Worm (Caenorhabditis elegans): ENCODE results near the gene ksr-1.
"Not testable (repeated sequence)": the region's sequence is repeated elsewhere in the genome, so short reads cannot be mapped to it uniquely, and the experiment has no call there.

Gene ksr-1

ce11 chrX:8308491-8308890 is 33.5 kb downstream of the ksr-1 start:
- peak; percentile 5 for TF ChIP-seq unc-55 (GFP tag; optimal IDR thresholded peaks at IDR 0.05)
- peak; percentile 19 for TF ChIP-seq lin-39 (tag; optimal IDR thresholded peaks at IDR 0.05)
- no peak for TF ChIP-seq egl-27 (tag; optimal IDR thresholded peaks at IDR 0.05)

DNA sequence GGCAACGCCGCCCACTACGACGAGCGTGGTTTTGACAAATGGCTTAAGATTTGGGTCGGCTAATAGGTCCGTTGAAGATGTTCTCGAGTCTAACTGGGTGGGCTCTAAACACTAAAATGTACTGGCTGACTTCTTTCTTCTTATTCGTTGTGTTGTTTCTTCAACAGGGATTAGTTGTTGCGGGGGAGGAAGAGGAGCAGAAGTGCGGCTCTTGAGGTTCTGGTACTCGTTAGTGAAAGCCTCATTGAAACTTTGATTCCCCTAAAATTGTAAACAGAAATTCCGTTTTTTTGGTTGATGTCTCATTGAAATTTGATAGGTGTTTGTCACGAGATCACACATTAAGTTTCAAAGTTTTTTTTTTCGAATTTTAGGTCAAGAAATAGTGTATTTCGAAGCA is 35.8 kb downstream of the ksr-1 start:
- no peak for TF ChIP-seq sem-4 (tag; optimal IDR thresholded peaks at IDR 0.05)
- peak; percentile 11 for TF ChIP-seq unc-55 (GFP tag; optimal IDR thresholded peaks at IDR 0.05)
- TF ChIP-seq aly-2 (tag; optimal IDR thresholded peaks at IDR 0.05), result no peak
- TF ChIP-seq unc-62 (GFP tag; optimal IDR thresholded peaks at IDR 0.05), result no peak
- no peak for TF ChIP-seq nhr-77 (tag; optimal IDR thresholded peaks at IDR 0.05)

- no peak for TF ChIP-seq zag-1 (tag; optimal IDR thresholded peaks at IDR 0.05)
- TF ChIP-seq fos-1 (tag; optimal IDR thresholded peaks at IDR 0.05), result no peak
- no peak for TF ChIP-seq egl-27 (tag; optimal IDR thresholded peaks at IDR 0.05)
- no peak for TF ChIP-seq skn-1 (tag; optimal IDR thresholded peaks at IDR 0.05)
- TF ChIP-seq nhr-11 (tag; optimal IDR thresholded peaks at IDR 0.05), result no peak
- no peak for TF ChIP-seq nhr-237 (tag; optimal IDR thresholded peaks at IDR 0.05)
- TF ChIP-seq elt-1 (tag; optimal IDR thresholded peaks at IDR 0.05), result no peak
- TF ChIP-seq gmeb-1 (tag; optimal IDR thresholded peaks at IDR 0.05), result no peak
- TF ChIP-seq mbf-1 (tag; optimal IDR thresholded peaks at IDR 0.05), result no peak
Observed at ce11 chrX:8311590-8311989, 36.6 kb downstream of the ksr-1 start.

ce11 chrX:8318950-8319349 is 44.0 kb downstream of the ksr-1 start, which contains the start of gene srh-11:
Gene srh-11, minus strand, starts transcription at chrX:8319050.
- TF ChIP-seq sma-9 (GFP tag; optimal IDR thresholded peaks at IDR 0.05) (no peak), sma-9 (tag; optimal IDR thresholded peaks at IDR 0.05) (no peak), nhr-10 (tag; optimal IDR thresholded peaks at IDR 0.05) (no peak), unc-62 (GFP tag; optimal IDR thresholded peaks at IDR 0.05) (no peak), nhr-77 (tag; optimal IDR thresholded peaks at IDR 0.05) (no peak), nhr-12 (tag; optimal IDR thresholded peaks at IDR 0.05) (no peak), nhr-23 (tag; optimal IDR thresholded peaks at IDR 0.05) (no peak), mab-5 (tag; optimal IDR thresholded peaks at IDR 0.05) (no peak), blmp-1 (tag; optimal IDR thresholded peaks at IDR 0.05; ENCODE audit: insufficient read depth) (no peak), C34F6.9 (tag; optimal IDR thresholded peaks at IDR 0.05) (no peak), unc-55 (GFP tag; optimal IDR thresholded peaks at IDR 0.05) (no peak), dmd-4 (tag; optimal IDR thresholded peaks at IDR 0.05) (no peak), mdl-1 (tag; optimal IDR thresholded peaks at IDR 0.05) (no peak), gmeb-1 (tag; optimal IDR thresholded peaks at IDR 0.05) (no peak), lin-13 (GFP tag; optimal IDR thresholded peaks at IDR 0.05) (no peak), peb-1 (tag; optimal IDR thresholded peaks at IDR 0.05) (no peak), mbf-1 (tag; optimal IDR thresholded peaks at IDR 0.05) (no peak), nhr-237 (tag; optimal IDR thresholded peaks at IDR 0.05) (no peak), ceh-82 (tag; optimal IDR thresholded peaks at IDR 0.05) (no peak)

- TF ChIP-seq gmeb-1 (tag; optimal IDR thresholded peaks at IDR 0.05) (no peak), dmd-4 (tag; optimal IDR thresholded peaks at IDR 0.05) (no peak), nhr-11 (tag; optimal IDR thresholded peaks at IDR 0.05) (no peak), ztf-1 (GFP tag; conservative IDR thresholded peaks at IDR 0.05) (no peak), ztf-4 (tag; optimal IDR thresholded peaks at IDR 0.05) (no peak), ZK546.5 (tag; optimal IDR thresholded peaks at IDR 0.05) (no peak), nhr-21 (tag; optimal IDR thresholded peaks at IDR 0.05) (no peak), blmp-1 (tag; optimal IDR thresholded peaks at IDR 0.05; ENCODE audit: insufficient read depth) (no peak), elt-3 (tag; optimal IDR thresholded peaks at IDR 0.05) (no peak)
Observed at ce11 chrX:8320889-8321288, 45.9 kb downstream of the ksr-1 start, which contains the start of gene pqn-57. Gene pqn-57, minus strand, starts transcription at chrX:8320989.

DNA sequence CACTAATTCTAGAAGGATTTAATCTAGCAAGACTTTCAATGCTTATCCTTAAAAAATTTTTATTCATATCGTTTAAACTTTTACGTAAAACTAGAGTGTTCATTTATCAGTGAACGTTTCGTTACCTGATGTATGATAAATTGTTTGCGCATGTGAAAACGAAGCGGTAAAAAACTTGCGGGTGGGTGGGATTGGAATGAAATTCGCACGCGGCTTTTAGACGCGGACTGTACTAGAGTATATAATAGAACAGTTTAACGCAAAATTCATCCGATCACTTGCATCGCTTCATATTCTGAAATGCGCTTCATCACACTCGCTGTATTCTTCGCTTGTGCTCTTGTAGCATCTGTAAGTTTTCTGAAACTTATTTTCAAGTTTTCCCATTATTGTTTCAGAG is 46.8 kb downstream of the ksr-1 start, which contains the start of gene abu-9:
TSS of gene abu-9 (plus strand) at position 301 of the 400 bp plus-strand sequence.
- TF ChIP-seq dmd-4, zag-1, egl-27 (tag; optimal IDR thresholded peaks at IDR 0.05): not testable (repeated sequence)
